Worm (Caenorhabditis elegans) whole organism, early embryonic: Measurements from ENCODE around the gene golg-2.
A peak's percentile ranks its signal among the peaks of the same experiment; 100 is the strongest.

ENCODE experiments used
- B0310.2 ChIP-seq: sonication (generic microtip); optimal IDR thresholded peaks from 2 replicates; lab custom pipeline; 2016; ENCODE audit warnings: mild to moderate bottlenecking, missing genetic modification characterization, missing compliant biosample characterization
- F13C5.2 ChIP-seq: sonication (generic microtip); optimal IDR thresholded peaks from 2 replicates; lab custom pipeline; 2017; ENCODE audit warnings: mild to moderate bottlenecking, missing genetic modification characterization, inconsistent platforms, missing compliant biosample characterization
- aly-1 ChIP-seq: sonication (generic microtip); optimal IDR thresholded peaks from 2 replicates; lab custom pipeline; 2016; ENCODE audit warnings: missing genetic modification characterization, missing compliant biosample characterization
- ama-1 ChIP-seq: fragments of 150-350 bp; optimal IDR thresholded peaks from 2 replicates; lab custom pipeline; 2014
- ceh-13 ChIP-seq: fragments of 200-800 bp; sonication (Bioruptor generic); optimal IDR thresholded peaks from 2 replicates; lab custom pipeline; 2018; ENCODE audit warnings: mild to moderate bottlenecking, missing genetic modification characterization, missing compliant biosample characterization
- ceh-36 ChIP-seq: sonication (generic microtip); optimal IDR thresholded peaks from 2 replicates; lab custom pipeline; 2016; ENCODE audit warnings: missing genetic modification characterization, inconsistent platforms, missing compliant biosample characterization
- ets-7 ChIP-seq: sonication (generic microtip); optimal IDR thresholded peaks from 2 replicates; lab custom pipeline; 2016; ENCODE audit warnings: missing genotype, missing genetic modification characterization, missing compliant biosample characterization
- flt-1 ChIP-seq: fragments of 200-800 bp; sonication (Bioruptor generic); IDR thresholded peaks from 2 replicates; pipeline ENCODE4 v1.3.6; 2022; ENCODE audit warnings: missing genetic modification characterization, missing compliant biosample characterization
- hmbx-1 ChIP-seq: sonication (generic microtip); optimal IDR thresholded peaks from 2 replicates; lab custom pipeline; 2016; ENCODE audit warnings: mild to moderate bottlenecking, missing genetic modification characterization, missing compliant biosample characterization
- hmg-4 ChIP-seq: fragments of 200-800 bp; sonication (Bioruptor generic); optimal IDR thresholded peaks from 2 replicates; lab custom pipeline; 2018; ENCODE audit warnings: mild to moderate bottlenecking, missing genetic modification characterization, missing compliant biosample characterization
- hnd-1 ChIP-seq: sonication (generic microtip); optimal IDR thresholded peaks from 2 replicates; lab custom pipeline; 2016; ENCODE audit warnings: missing genetic modification characterization, missing compliant biosample characterization
- pes-1 ChIP-seq: fragments of 200-800 bp; sonication (Bioruptor generic); IDR thresholded peaks from 2 replicates; pipeline ENCODE4 v1.3.6; 2022; ENCODE audit warnings: missing genetic modification reagents, missing genetic modification characterization, missing compliant biosample characterization
- scrt-1 ChIP-seq: fragments of 200-800 bp; sonication (Bioruptor generic); IDR thresholded peaks from 2 replicates; pipeline ENCODE4 v1.3.6; 2022; ENCODE audit warnings: missing genetic modification characterization, missing compliant biosample characterization
- sea-1 ChIP-seq: fragments of 200-800 bp; sonication (Bioruptor generic); conservative IDR thresholded peaks from 2 replicates; pipeline ENCODE4 v1.3.6; 2022; ENCODE audit warnings: missing genetic modification characterization, missing compliant biosample characterization
- tbx-11 ChIP-seq: fragments of 200-800 bp; sonication (Bioruptor generic); IDR thresholded peaks from 2 replicates; pipeline ENCODE4 v1.3.6; 2022; ENCODE audit warnings: missing genetic modification characterization, missing compliant biosample characterization
- tbx-37 ChIP-seq: fragments of 200-800 bp; sonication (Bioruptor generic); conservative IDR thresholded peaks from 2 replicates; pipeline ENCODE4 v1.3.6; 2022; ENCODE audit warnings: missing genetic modification reagents, missing genetic modification characterization, missing compliant biosample characterization
- tra-4 ChIP-seq: sonication (generic microtip); optimal IDR thresholded peaks from 2 replicates; lab custom pipeline; 2017; ENCODE audit warnings: missing genetic modification characterization, missing compliant biosample characterization

golg-2 gene

ce11 chrII:5055129-5055666 is 15.3 kb upstream of the golg-2 start, which contains the start of the genes ify-1 and rpl-22:
Gene ify-1 (minus strand): TSS chrII:5055179.
Gene rpl-22 (plus strand): TSS chrII:5055616.
- TF ChIP-seq tbx-37 (GFP tag; lab: Robert Waterston, UW) (peak; percentile 56; the same call in 1 of the 2 replicates), B0310.2 (tag; lab: Kevin White, UChicago) (no peak), F13C5.2 (tag; lab: Kevin White, UChicago) (peak; percentile 83), tra-4 (tag; lab: Kevin White, UChicago) (no peak), ceh-13 (no peak), flt-1 (GFP tag; lab: Robert Waterston, UW) (peak; percentile 69; the same call in 1 of the 2 replicates), aly-1 (tag; lab: Kevin White, UChicago) (no peak), ets-7 (tag; lab: Kevin White, UChicago) (no peak), hmg-4 (GFP tag; lab: Kevin White, UChicago) (peak; percentile 65)

- TF ChIP-seq pes-1 (GFP tag; lab: Robert Waterston, UW) (no peak), tbx-11 (GFP tag; lab: Robert Waterston, UW) (no peak), scrt-1 (no peak), B0310.2 (tag; lab: Kevin White, UChicago) (no peak), F13C5.2 (tag; lab: Kevin White, UChicago) (no peak), ama-1 (lab: Kevin White, UChicago) (no peak), hmbx-1 (tag; lab: Kevin White, UChicago) (no peak), ceh-13 (no peak), tra-4 (tag; lab: Kevin White, UChicago) (no peak), flt-1 (GFP tag; lab: Robert Waterston, UW) (no peak)
Measured at ce11 chrII:5050776-5051175, 10.9 kb upstream of the golg-2 start.

ce11 chrII:5049865-5050342 is 10.0 kb upstream of the golg-2 start, which contains the start of gene F33G12.6:
Gene F33G12.6 (plus strand): TSS chrII:5049915.
- TF ChIP-seq hmbx-1 (tag; lab: Kevin White, UChicago) (no peak), hnd-1 (tag; lab: Kevin White, UChicago) (no peak), hmg-4 (GFP tag; lab: Kevin White, UChicago) (no peak), tbx-37 (GFP tag; lab: Robert Waterston, UW) (no peak), ceh-36 (tag; lab: Kevin White, UChicago) (no peak), tra-4 (tag; lab: Kevin White, UChicago) (no peak), ama-1 (lab: Kevin White, UChicago) (no peak)

- TF ChIP-seq pes-1 (GFP tag; lab: Robert Waterston, UW) (no peak), F13C5.2 (tag; lab: Kevin White, UChicago) (no peak), hmbx-1 (tag; lab: Kevin White, UChicago) (no peak), hnd-1 (tag; lab: Kevin White, UChicago) (no peak), flt-1 (GFP tag; lab: Robert Waterston, UW) (no peak)
Measured at ce11 chrII:5049249-5049648, 9.4 kb upstream of the golg-2 start.

- TF ChIP-seq B0310.2 (tag; lab: Kevin White, UChicago) (no peak), hmg-4 (GFP tag; lab: Kevin White, UChicago) (no peak), scrt-1 (no peak), ama-1 (lab: Kevin White, UChicago) (no peak), sea-1 (GFP tag; lab: Robert Waterston, UW) (no peak), tra-4 (tag; lab: Kevin White, UChicago) (no peak), ets-7 (tag; lab: Kevin White, UChicago) (no peak), ceh-36 (tag; lab: Kevin White, UChicago) (no peak), hmbx-1 (tag; lab: Kevin White, UChicago) (no peak), tbx-37 (GFP tag; lab: Robert Waterston, UW) (no peak), hnd-1 (tag; lab: Kevin White, UChicago) (no peak), ceh-13 (no peak), pes-1 (GFP tag; lab: Robert Waterston, UW) (no peak), flt-1 (GFP tag; lab: Robert Waterston, UW) (no peak), tbx-11 (GFP tag; lab: Robert Waterston, UW) (no peak), aly-1 (tag; lab: Kevin White, UChicago) (no peak), F13C5.2 (tag; lab: Kevin White, UChicago) (no peak)
Measured at ce11 chrII:5048185-5048795, 8.4 kb upstream of the golg-2 start.

ce11 chrII:5047279-5047678 is 7.4 kb upstream of the golg-2 start:
- TF ChIP-seq scrt-1 (no peak), ceh-36 (tag; lab: Kevin White, UChicago) (no peak), tbx-11 (GFP tag; lab: Robert Waterston, UW) (no peak), B0310.2 (tag; lab: Kevin White, UChicago) (no peak), hnd-1 (tag; lab: Kevin White, UChicago) (no peak), hmbx-1 (tag; lab: Kevin White, UChicago) (no peak), flt-1 (GFP tag; lab: Robert Waterston, UW) (no peak), aly-1 (tag; lab: Kevin White, UChicago) (no peak), ets-7 (tag; lab: Kevin White, UChicago) (no peak), tbx-37 (GFP tag; lab: Robert Waterston, UW) (no peak), sea-1 (GFP tag; lab: Robert Waterston, UW) (no peak), F13C5.2 (tag; lab: Kevin White, UChicago) (no peak), pes-1 (GFP tag; lab: Robert Waterston, UW) (no peak), ceh-13 (no peak), ama-1 (lab: Kevin White, UChicago) (no peak), hmg-4 (GFP tag; lab: Kevin White, UChicago) (no peak), tra-4 (tag; lab: Kevin White, UChicago) (no peak)
